Fruit fly (Drosophila melanogaster) whole organism, embryonic: ENCODE data around the gene CG15922.

Experiments
- Asciz ChIP-seq: fragments of 200-800 bp; sonication (Bioruptor generic); optimal IDR thresholded peaks from 2 replicates; lab custom pipeline; 2017; ENCODE audit warnings: missing biosample characterization, mild to moderate bottlenecking, missing genetic modification characterization, missing genetic modification reagents
- Atf6 ChIP-seq: fragments of 200-800 bp; sonication (Bioruptor generic); IDR thresholded peaks from 2 replicates; pipeline ENCODE4 v1.3.6; 2022; ENCODE audit warnings: missing biosample characterization, missing genetic modification characterization
- Bdp1 ChIP-seq: fragments of 200-800 bp; sonication (Bioruptor generic); optimal IDR thresholded peaks from 3 replicates; lab custom pipeline; 2016; ENCODE audit warnings: missing biosample characterization, missing genetic modification characterization
- CG10147 ChIP-seq: fragments of 200-800 bp; sonication (Bioruptor generic); optimal IDR thresholded peaks from 2 replicates; lab custom pipeline; 2019; ENCODE audit warnings: missing biosample characterization, mild to moderate bottlenecking, missing genetic modification characterization, moderate library complexity
- CG10321 ChIP-seq: fragments of 200-800 bp; sonication (Bioruptor generic); IDR thresholded peaks from 2 replicates; pipeline ENCODE4 v1.3.6; 2022; ENCODE audit warnings: missing biosample characterization, missing genetic modification characterization
- CG11247 ChIP-seq: fragments of 200-800 bp; sonication (Bioruptor generic); IDR thresholded peaks from 2 replicates; pipeline ENCODE4 v1.3.6; 2022; ENCODE audit warnings: missing biosample characterization, missing genetic modification characterization
- CG12071 ChIP-seq: fragments of 200-800 bp; sonication (Bioruptor generic); optimal IDR thresholded peaks from 3 replicates; lab custom pipeline; 2018; ENCODE audit warnings: missing biosample characterization, mild to moderate bottlenecking, missing genetic modification characterization
- CG16813 ChIP-seq: fragments of 200-800 bp; sonication (Bioruptor generic); IDR thresholded peaks from 3 replicates; pipeline ENCODE4 v1.3.6; 2022; ENCODE audit warnings: missing biosample characterization, missing genetic modification characterization; ENCODE audit not compliant: partially characterized antibody
- CG33557 ChIP-seq: fragments of 200-800 bp; sonication (Bioruptor generic); optimal IDR thresholded peaks from 2 replicates; lab custom pipeline; 2019; ENCODE audit warnings: missing biosample characterization, mild to moderate bottlenecking, missing genetic modification characterization, moderate library complexity
- CG42726 ChIP-seq: fragments of 200-800 bp; sonication (Bioruptor generic); IDR thresholded peaks from 2 replicates; pipeline ENCODE4 v1.3.6; 2022; ENCODE audit warnings: missing biosample characterization, missing genetic modification characterization; ENCODE audit not compliant: partially characterized antibody
- CG6254 ChIP-seq: fragments of 200-800 bp; sonication (Bioruptor generic); optimal IDR thresholded peaks from 3 replicates; lab custom pipeline; 2017; ENCODE audit warnings: mild to moderate bottlenecking, missing biosample characterization, missing genetic modification reagents, missing genetic modification characterization
- CG7928 ChIP-seq: fragments of 200-800 bp; sonication (Bioruptor generic); optimal IDR thresholded peaks from 2 replicates; lab custom pipeline; 2017; ENCODE audit warnings: missing biosample characterization, mild to moderate bottlenecking, missing genetic modification characterization
- CG8281 ChIP-seq: fragments of 200-800 bp; sonication (Bioruptor generic); optimal IDR thresholded peaks from 2 replicates; lab custom pipeline; 2018; ENCODE audit warnings: missing biosample characterization, mild to moderate bottlenecking, missing genetic modification characterization, moderate library complexity
- CG8290 ChIP-seq, 3 experiments: fragments of 200-800 bp; sonication (Bioruptor generic); optimal IDR thresholded peaks; 2 replicates each; lab custom pipeline; 2016 to 2019; ENCODE audit warnings: missing biosample characterization in 3 of 3, missing genetic modification characterization in 3 of 3, mild to moderate bottlenecking in 2 of 3, moderate library complexity in 1 of 3
- CG9437 ChIP-seq: fragments of 200-800 bp; sonication (Bioruptor generic); optimal IDR thresholded peaks from 2 replicates; lab custom pipeline; 2018; ENCODE audit warnings: missing biosample characterization, mild to moderate bottlenecking, missing genetic modification characterization
- CG9817 ChIP-seq: fragments of 200-800 bp; sonication (Bioruptor generic); optimal IDR thresholded peaks from 2 replicates; lab custom pipeline; 2018; ENCODE audit warnings: missing biosample characterization, mild to moderate bottlenecking, missing genetic modification characterization, moderate library complexity
- CHES-1-like ChIP-seq: fragments of 200-800 bp; sonication (Bioruptor generic); optimal IDR thresholded peaks from 2 replicates; lab custom pipeline; 2016; ENCODE audit warnings: missing biosample characterization, missing genetic modification characterization
- Chrac-16 ChIP-seq: fragments of 200-800 bp; sonication (Bioruptor generic); optimal IDR thresholded peaks from 3 replicates; lab custom pipeline; 2016; ENCODE audit warnings: missing biosample characterization, missing genetic modification characterization
- Dbx ChIP-seq: fragments of 200-800 bp; sonication (Bioruptor generic); IDR thresholded peaks from 3 replicates; pipeline ENCODE4 v1.3.6; 2022; ENCODE audit warnings: missing biosample characterization, missing genetic modification characterization
- Dip3 ChIP-seq: fragments of 200-800 bp; sonication (Bioruptor generic); optimal IDR thresholded peaks from 3 replicates; lab custom pipeline; 2016; ENCODE audit warnings: missing biosample characterization, missing genetic modification characterization
- Dll ChIP-seq: fragments of 200-800 bp; sonication (Bioruptor generic); IDR thresholded peaks from 4 replicates; pipeline ENCODE4 v1.3.6; 2022; ENCODE audit warnings: missing biosample characterization, missing genetic modification characterization; ENCODE audit not compliant: partially characterized antibody
- Fer3 ChIP-seq: fragments of 200-800 bp; sonication (Bioruptor generic); optimal IDR thresholded peaks from 2 replicates; lab custom pipeline; 2018; ENCODE audit warnings: missing biosample characterization, mild to moderate bottlenecking, missing genetic modification characterization, moderate library complexity
- HLH54F ChIP-seq: fragments of 200-800 bp; sonication (Bioruptor generic); optimal IDR thresholded peaks from 3 replicates; lab custom pipeline; 2016; ENCODE audit warnings: missing biosample characterization, missing genetic modification characterization
- Hand ChIP-seq: fragments of 200-800 bp; sonication (Bioruptor generic); optimal IDR thresholded peaks from 2 replicates; lab custom pipeline; 2017; ENCODE audit warnings: mild to moderate bottlenecking, missing biosample characterization, missing genetic modification reagents, missing genetic modification characterization
- Nf-YA ChIP-seq: fragments of 200-800 bp; sonication (Bioruptor generic); IDR thresholded peaks from 2 replicates; pipeline ENCODE4 v1.3.6; 2022; ENCODE audit warnings: missing biosample characterization, missing genetic modification characterization
- Taf1 ChIP-seq: fragments of 200-800 bp; sonication (Bioruptor generic); IDR thresholded peaks from 2 replicates; pipeline ENCODE4 v1.3.6; 2022; ENCODE audit warnings: missing biosample characterization, missing genetic modification characterization
- Trl ChIP-seq, 3 experiments: fragments of >200 bp in 2 of 3; fragments of 200-800 bp in 1 of 3; sonication (Bioruptor generic) in 1 of 3; optimal IDR thresholded peaks; 2 replicates in 1 of 3; 3 replicates in 2 of 3; lab custom pipeline; 2016 to 2017; ENCODE audit warnings: missing biosample characterization in 1 of 3, missing genetic modification characterization in 1 of 3
- ap ChIP-seq: fragments of 200-800 bp; sonication (Bioruptor generic); IDR thresholded peaks from 2 replicates; pipeline ENCODE4 v1.3.6; 2022; ENCODE audit warnings: missing biosample characterization, missing genetic modification characterization
- bab2 ChIP-seq: fragments of 200-800 bp; sonication (Bioruptor generic); optimal IDR thresholded peaks from 2 replicates; lab custom pipeline; 2016; ENCODE audit warnings: missing biosample characterization, missing genetic modification characterization
- corto ChIP-seq: fragments of 200-800 bp; sonication (Bioruptor generic); optimal IDR thresholded peaks from 2 replicates; lab custom pipeline; 2016; ENCODE audit warnings: missing biosample characterization, mild to moderate bottlenecking, missing genetic modification characterization, moderate library complexity
- da ChIP-seq: fragments of 200-800 bp; sonication (Bioruptor generic); optimal IDR thresholded peaks from 2 replicates; lab custom pipeline; 2016; ENCODE audit warnings: missing biosample characterization, missing genetic modification characterization
- dimm ChIP-seq: fragments of 200-800 bp; sonication (Bioruptor generic); IDR thresholded peaks from 2 replicates; pipeline ENCODE4 v1.3.6; 2022; ENCODE audit warnings: missing biosample characterization, missing genetic modification characterization
- gfzf ChIP-seq: fragments of 200-800 bp; sonication (Bioruptor generic); optimal IDR thresholded peaks from 2 replicates; lab custom pipeline; 2016; ENCODE audit warnings: missing biosample characterization, mild to moderate bottlenecking, missing genetic modification characterization, moderate library complexity
- ham ChIP-seq: fragments of 200-800 bp; sonication (Bioruptor generic); IDR thresholded peaks from 2 replicates; pipeline ENCODE4 v1.3.6; 2022; ENCODE audit warnings: missing biosample characterization, missing genetic modification characterization
- hb ChIP-seq: fragments of 200-800 bp; sonication (Bioruptor generic); IDR thresholded peaks from 3 replicates; pipeline ENCODE4 v1.3.6; 2022; ENCODE audit warnings: missing biosample characterization, missing genetic modification characterization; ENCODE audit not compliant: partially characterized antibody
- jing ChIP-seq: fragments of 200-800 bp; sonication (Bioruptor generic); optimal IDR thresholded peaks from 2 replicates; lab custom pipeline; 2018; ENCODE audit warnings: missing biosample characterization, mild to moderate bottlenecking, missing genetic modification characterization
- nerfin-1 ChIP-seq: fragments of 200-800 bp; sonication (Bioruptor generic); optimal IDR thresholded peaks from 3 replicates; lab custom pipeline; 2019; ENCODE audit warnings: missing biosample characterization, mild to moderate bottlenecking, missing genetic modification characterization, moderate library complexity
- p53 ChIP-seq: fragments of 200-800 bp; sonication (Bioruptor generic); optimal IDR thresholded peaks from 2 replicates; lab custom pipeline; 2016; ENCODE audit warnings: missing biosample characterization, missing genetic modification characterization
- repo ChIP-seq: fragments of 200-800 bp; sonication (Bioruptor generic); optimal IDR thresholded peaks from 2 replicates; lab custom pipeline; 2016; ENCODE audit warnings: missing biosample characterization, missing genetic modification characterization
- seq ChIP-seq: fragments of 200-800 bp; sonication (Bioruptor generic); IDR thresholded peaks from 2 replicates; pipeline ENCODE4 v1.3.6; 2022; ENCODE audit warnings: missing biosample characterization, missing genetic modification characterization
- so ChIP-seq: fragments of 200-800 bp; sonication (Bioruptor generic); IDR thresholded peaks from 3 replicates; pipeline ENCODE4 v1.3.6; 2022; ENCODE audit warnings: missing biosample characterization, missing genetic modification characterization
- ssp ChIP-seq: fragments of 200-800 bp; sonication (Bioruptor generic); IDR thresholded peaks from 2 replicates; pipeline ENCODE4 v1.3.6; 2022; ENCODE audit warnings: missing biosample characterization, missing genetic modification characterization
- tap ChIP-seq: fragments of 200-800 bp; optimal IDR thresholded peaks from 3 replicates; lab custom pipeline; 2019; ENCODE audit warnings: missing biosample characterization, mild to moderate bottlenecking, missing genetic modification characterization, moderate library complexity
- wdn ChIP-seq: fragments of 200-800 bp; sonication (Bioruptor generic); IDR thresholded peaks from 2 replicates; pipeline ENCODE4 v1.3.6; 2022; ENCODE audit warnings: missing biosample characterization, missing genetic modification characterization
- z ChIP-seq: fragments of 200-800 bp; sonication (Bioruptor generic); IDR thresholded peaks from 3 replicates; pipeline ENCODE4 v1.3.6; 2022; ENCODE audit warnings: missing biosample characterization, missing genetic modification characterization

Gene CG15922

dm6 chr3R:20594194-20595144 is 34.4 kb upstream of the CG15922 start (continued):
- TF ChIP-seq hb (no peak), Nf-YA (GFP tag; lab: Robert Waterston, UW) (peak; percentile 65), dimm (GFP tag; lab: Robert Waterston, UW) (no peak), Dbx (GFP tag; lab: Robert Waterston, UW) (peak; percentile 65), CG7928 (GFP tag; lab: Kevin White, UChicago) (no peak), repo (GFP tag; lab: Kevin White, UChicago) (no peak), Dll (GFP tag; lab: Robert Waterston, UW) (no peak), so (GFP tag; lab: Robert Waterston, UW) (peak; percentile 52; the same call in 1 of the 3 replicates), tap (tag; lab: Kevin White, UChicago) (peak; percentile 84), Hand (GFP tag; lab: Kevin White, UChicago) (peak; percentile 47), CG6254 (GFP tag; lab: Kevin White, UChicago) (peak; percentile 87), seq (0 out of 2 replicates have a peak, but pooled peaks have one; percentile 48), Dip3 (GFP tag; lab: Kevin White, UChicago) (no peak), ham (no peak), CG12071 (GFP tag; lab: Kevin White, UChicago) (no peak), z (no peak), CHES-1-like (GFP tag; lab: Kevin White, UChicago) (no peak), CG8281 (peak; percentile 78), wdn (GFP tag; lab: Robert Waterston, UW) (peak; percentile 46; the same call in 1 of the 2 replicates), CG8290 (GFP tag; optimal IDR thresholded peaks at IDR 0.05; lab: Kevin White, UChicago) (peak; percentile 65), CG8290 (tag; optimal IDR thresholded peaks at IDR 0.05; lab: Kevin White, UChicago) (peak; percentile 11 to 25), ssp (GFP tag; lab: Robert Waterston, UW) (peak; percentile 81), corto (GFP tag; lab: Kevin White, UChicago) (no peak), bab2 (GFP tag; lab: Kevin White, UChicago) (peak; percentile 30), Asciz (peak; percentile 88), jing (peak; percentile 11), gfzf (GFP tag; lab: Kevin White, UChicago) (no peak), CG9437 (GFP tag; lab: Kevin White, UChicago) (peak; percentile 85), HLH54F (GFP tag; lab: Kevin White, UChicago) (no peak), CG10321 (GFP tag; lab: Robert Waterston, UW) (no peak), CG10147 (GFP tag; lab: Kevin White, UChicago) (peak; percentile 89)

- no peak for TF ChIP-seq Chrac-16 (GFP tag; lab: Kevin White, UChicago)
- no peak for TF ChIP-seq Fer3 (tag; lab: Kevin White, UChicago)
- 0 out of 2 replicates have a peak, but pooled peaks have one; percentile 15 for TF ChIP-seq Taf1
- peak in 1 of 2 experiments; percentile 13 for TF ChIP-seq Trl (optimal IDR thresholded peaks at IDR 0.05; lab: Kevin White, UChicago)
- no peak for TF ChIP-seq Trl (GFP tag; optimal IDR thresholded peaks at IDR 0.05; lab: Kevin White, UChicago)
- TF ChIP-seq HLH54F (GFP tag; lab: Kevin White, UChicago) = no peak
- no peak for TF ChIP-seq Dbx (GFP tag; lab: Robert Waterston, UW)
- peak; percentile 84 for TF ChIP-seq nerfin-1 (tag; lab: Kevin White, UChicago)
- TF ChIP-seq Bdp1 (GFP tag; lab: Kevin White, UChicago) = no peak
- TF ChIP-seq CG16813 (GFP tag; lab: Robert Waterston, UW) = 0 out of 3 replicates have a peak, but pooled peaks have one; percentile 25
- TF ChIP-seq ap (GFP tag; lab: Robert Waterston, UW) = no peak
- peak; percentile 5 for TF ChIP-seq p53 (GFP tag; lab: Kevin White, UChicago)
- 0 out of 2 replicates have a peak, but pooled peaks have one; percentile 3 for TF ChIP-seq Atf6
- TF ChIP-seq CG8281 = no peak
- TF ChIP-seq CG9817 (tag; lab: Kevin White, UChicago) = no peak
- no peak for TF ChIP-seq CG33557 (GFP tag; lab: Kevin White, UChicago)
- TF ChIP-seq CG11247 (GFP tag; lab: Robert Waterston, UW) = no peak
- TF ChIP-seq da (GFP tag; lab: Kevin White, UChicago) = no peak
- 0 out of 2 replicates have a peak, but pooled peaks have one; percentile 4 for TF ChIP-seq CG42726
These were observed 33.4 kb upstream of the CG15922 start for dm6 chr3R:20593463-20593838.
